Worm (Caenorhabditis elegans) whole organism, L4 larva: Measurements from ENCODE around the gene grl-18.
A peak's percentile ranks its signal among the peaks of the same experiment; 100 is the strongest.
"Not testable (repeated sequence)": the region's sequence is repeated elsewhere in the genome, so short reads cannot be mapped to it uniquely, and the experiment has no call there.

Source experiments
- F10B5.3 ChIP-seq: sonication (generic microtip); optimal IDR thresholded peaks from 2 replicates; lab custom pipeline; 2016; ENCODE audit warnings: mild to moderate bottlenecking, missing genetic modification characterization, missing compliant biosample characterization
- F44E2.7 ChIP-seq: fragments of 200-800 bp; sonication (Bioruptor generic); IDR thresholded peaks from 2 replicates; pipeline ENCODE4 v2.1.2; 2022; ENCODE audit warnings: missing genetic modification characterization, missing compliant biosample characterization
- F49E8.2 ChIP-seq: sonication (generic microtip); optimal IDR thresholded peaks from 2 replicates; lab custom pipeline; 2016; ENCODE audit warnings: missing compliant biosample characterization, mild to moderate bottlenecking, missing genetic modification characterization, borderline replicate concordance
- R02D3.7 ChIP-seq: fragments of 150-350 bp; sonication (generic microtip); optimal IDR thresholded peaks from 3 replicates; lab custom pipeline; 2014; ENCODE audit warnings: missing biosample characterization, missing genetic modification characterization
- ZK337.2 ChIP-seq: fragments of 200-800 bp; sonication (Bioruptor generic); IDR thresholded peaks from 2 replicates; pipeline ENCODE4 v1.3.6; 2022; ENCODE audit warnings: missing genetic modification reagents, missing genetic modification characterization, missing compliant biosample characterization
- ZK546.5 ChIP-seq, 2 experiments: sonication (generic microtip); optimal IDR thresholded peaks; 2 replicates each; lab custom pipeline; 2017; ENCODE audit warnings: missing biosample characterization in 2 of 2, missing genetic modification characterization in 2 of 2
- aha-1 ChIP-seq: fragments of 150-350 bp; peaks from one replicate; lab custom pipeline; 2014; ENCODE audit warnings: missing biosample characterization, missing genetic modification characterization
- ama-1 ChIP-seq: fragments of 150-350 bp; optimal IDR thresholded peaks from 2 replicates; lab custom pipeline; 2014; ENCODE audit warnings: inconsistent platforms, mixed read lengths
- arid-1 ChIP-seq: fragments of 200-800 bp; sonication (Bioruptor generic); conservative IDR thresholded peaks from 2 replicates; pipeline ENCODE4 v1.3.6; 2022; ENCODE audit warnings: missing genetic modification reagents, missing genetic modification characterization, missing compliant biosample characterization
- ceh-82 ChIP-seq: sonication (generic microtip); optimal IDR thresholded peaks from 2 replicates; lab custom pipeline; 2017; ENCODE audit warnings: missing biosample characterization, missing genetic modification characterization
- cey-2 ChIP-seq: sonication (generic microtip); optimal IDR thresholded peaks from 3 replicates; lab custom pipeline; 2017; ENCODE audit warnings: missing genetic modification characterization, mild to moderate bottlenecking, missing compliant biosample characterization, antibody characterized with exemption, borderline replicate concordance; ENCODE audit not compliant: insufficient read depth
- daf-12 ChIP-seq: fragments of 150-350 bp; optimal IDR thresholded peaks from 2 replicates; lab custom pipeline; 2014; ENCODE audit warnings: missing biosample characterization, missing genetic modification reagents, missing genetic modification characterization
- fkh-10 ChIP-seq: fragments of 150-350 bp; optimal IDR thresholded peaks from 2 replicates; lab custom pipeline; 2014; ENCODE audit warnings: missing biosample characterization, missing genetic modification reagents, missing genetic modification characterization
- hlh-30 ChIP-seq: sonication (generic microtip); optimal IDR thresholded peaks from 2 replicates; lab custom pipeline; 2017; ENCODE audit warnings: antibody characterized with exemption, mild to moderate bottlenecking, missing genetic modification characterization, missing compliant biosample characterization; ENCODE audit not compliant: insufficient read depth
- jun-1 ChIP-seq: fragments of 150-350 bp; optimal IDR thresholded peaks from 2 replicates; lab custom pipeline; 2014; ENCODE audit warnings: missing biosample characterization, missing genetic modification reagents, missing genetic modification characterization
- lin-1 ChIP-seq: fragments of 200-800 bp; sonication (Bioruptor generic); IDR thresholded peaks from 2 replicates; pipeline ENCODE4 v1.3.6; 2022; ENCODE audit warnings: missing genetic modification reagents, missing genetic modification characterization, missing compliant biosample characterization
- lin-15B ChIP-seq: fragments of 150-350 bp; sonication (generic microtip); optimal IDR thresholded peaks from 3 replicates; lab custom pipeline; 2014; ENCODE audit warnings: missing biosample characterization, missing genetic modification characterization
- lin-29 ChIP-seq: fragments of 200-800 bp; sonication (Bioruptor generic); IDR thresholded peaks from 2 replicates; pipeline ENCODE4 v1.3.6; 2022; ENCODE audit warnings: missing genetic modification reagents, missing genetic modification characterization, missing compliant biosample characterization
- lin-38 ChIP-seq: fragments of 200-800 bp; sonication (Bioruptor generic); IDR thresholded peaks from 2 replicates; pipeline ENCODE4 v1.3.6; 2022; ENCODE audit warnings: missing genetic modification reagents, missing genetic modification characterization, missing compliant biosample characterization
- lin-39 ChIP-seq: fragments of 150-350 bp; optimal IDR thresholded peaks from 2 replicates; lab custom pipeline; 2014; ENCODE audit warnings: missing biosample characterization, missing genetic modification reagents, missing genetic modification characterization
- mdt-29 ChIP-seq: fragments of 200-800 bp; sonication (Bioruptor generic); IDR thresholded peaks from 2 replicates; pipeline ENCODE4 v1.3.6; 2022; ENCODE audit warnings: missing genetic modification reagents, missing genetic modification characterization, missing compliant biosample characterization
- mes-2 ChIP-seq: sonication (generic microtip); optimal IDR thresholded peaks from 2 replicates; lab custom pipeline; 2016; ENCODE audit warnings: missing genotype, mild to moderate bottlenecking, missing genetic modification characterization, missing compliant biosample characterization; ENCODE audit not compliant: poor library complexity, severe bottlenecking
- nhr-11 ChIP-seq: fragments of 150-350 bp; optimal IDR thresholded peaks from 2 replicates; lab custom pipeline; 2014; ENCODE audit warnings: missing biosample characterization, missing genetic modification characterization
- nhr-77 ChIP-seq: fragments of 150-350 bp; optimal IDR thresholded peaks from 2 replicates; lab custom pipeline; 2014; ENCODE audit warnings: missing biosample characterization, missing genetic modification characterization
- pha-4 ChIP-seq, 2 experiments: fragments of 150-350 bp in 1 of 2; fragments of 200-800 bp in 1 of 2; sonication (Bioruptor generic) in 1 of 2; IDR thresholded peaks in 1 of 2; optimal IDR thresholded peaks in 1 of 2; 2 replicates each; pipeline versions ENCODE4 v1.3.6 to Lab custom; 2014 to 2022; ENCODE audit warnings: missing genetic modification characterization in 2 of 2, missing genetic modification reagents in 2 of 2, missing biosample characterization in 1 of 2, missing compliant biosample characterization in 1 of 2
- pqm-1 ChIP-seq: sonication (generic microtip); optimal IDR thresholded peaks from 2 replicates; lab custom pipeline; 2017; ENCODE audit warnings: missing biosample characterization, missing genetic modification characterization
- sdz-12 ChIP-seq: fragments of 200-800 bp; sonication (Bioruptor generic); optimal IDR thresholded peaks from 2 replicates; lab custom pipeline; 2018; ENCODE audit warnings: mild to moderate bottlenecking, missing genetic modification characterization, missing compliant biosample characterization
- set-16 ChIP-seq: fragments of 200-800 bp; sonication (Bioruptor generic); IDR thresholded peaks from 2 replicates; pipeline ENCODE4 v1.3.6; 2022; ENCODE audit warnings: missing genetic modification reagents, missing genetic modification characterization, missing compliant biosample characterization
- spr-1 ChIP-seq: sonication (generic microtip); optimal IDR thresholded peaks from 2 replicates; lab custom pipeline; 2016; ENCODE audit warnings: mild to moderate bottlenecking, missing genetic modification characterization, missing compliant biosample characterization
- spr-3 ChIP-seq: fragments of 200-800 bp; sonication (Bioruptor generic); optimal IDR thresholded peaks from 2 replicates; lab custom pipeline; 2018; ENCODE audit warnings: mild to moderate bottlenecking, missing genetic modification characterization, missing compliant biosample characterization
- unc-130 ChIP-seq: sonication (generic microtip); optimal IDR thresholded peaks from 2 replicates; lab custom pipeline; 2016; ENCODE audit warnings: missing genetic modification reagents, missing genetic modification characterization, missing compliant biosample characterization
- zag-1 ChIP-seq: fragments of 150-350 bp; optimal IDR thresholded peaks from 2 replicates; lab custom pipeline; 2014; ENCODE audit warnings: missing biosample characterization, missing genetic modification characterization
- zfp-2 ChIP-seq: sonication (generic microtip); optimal IDR thresholded peaks from 2 replicates; lab custom pipeline; 2016; ENCODE audit warnings: mild to moderate bottlenecking, missing genetic modification characterization, missing compliant biosample characterization
- zip-2 ChIP-seq: fragments of 150-350 bp; optimal IDR thresholded peaks from 2 replicates; lab custom pipeline; 2014; ENCODE audit warnings: missing biosample characterization, missing genetic modification characterization

The grl-18 gene

ce11 chrV:5487180-5487579 lies 1.5 kb downstream of the grl-18 start:
- TF ChIP-seq nhr-11 (tag; lab: Kevin White, UChicago) (no peak), aha-1 (tag; lab: Kevin White, UChicago) (peak; percentile 92)

ce11 chrV:5484866-5485265 lies 3.8 kb downstream of the grl-18 start, which contains the start of gene srg-65:
TSS of gene srg-65 (minus strand) at chrV:5484966.
- TF ChIP-seq ama-1, result no peak
- no peak for TF ChIP-seq ceh-82 (tag; lab: Kevin White, UChicago)
- no peak for TF ChIP-seq pqm-1 (tag; lab: Kevin White, UChicago)
- no peak for TF ChIP-seq F10B5.3 (tag; lab: Kevin White, UChicago)
- no peak for TF ChIP-seq R02D3.7
- no peak for TF ChIP-seq F44E2.7 (GFP tag; lab: Robert Waterston, UW)
- no peak for TF ChIP-seq lin-15B (tag; lab: Kevin White, UChicago)
- TF ChIP-seq unc-130, result no peak
- TF ChIP-seq nhr-77 (tag; lab: Kevin White, UChicago), result no peak
- no peak for TF ChIP-seq lin-39
- no peak for TF ChIP-seq lin-38 (GFP tag; lab: Robert Waterston, UW)
- no peak for TF ChIP-seq lin-1 (GFP tag; lab: Robert Waterston, UW)
- TF ChIP-seq zfp-2 (tag; lab: Kevin White, UChicago), result no peak
- TF ChIP-seq sdz-12, result no peak
- TF ChIP-seq zip-2 (tag; lab: Kevin White, UChicago), result no peak
- TF ChIP-seq, all 104 proteins: peak for 0

- TF ChIP-seq cey-2 (tag; lab: Kevin White, UChicago), result no peak
- TF ChIP-seq F49E8.2 (tag; lab: Kevin White, UChicago), result no peak
- no peak for TF ChIP-seq R02D3.7
- TF ChIP-seq pha-4 (GFP tag; IDR thresholded peaks at IDR 0.05; lab: Robert Waterston, UW), result no peak
- TF ChIP-seq pha-4 (tag; optimal IDR thresholded peaks at IDR 0.05; lab: Kevin White, UChicago), result no peak
- no peak for TF ChIP-seq set-16
- no peak for TF ChIP-seq jun-1 (tag; lab: Kevin White, UChicago)
- TF ChIP-seq mdt-29 (GFP tag; lab: Robert Waterston, UW), result no peak
- TF ChIP-seq ceh-82 (tag; lab: Kevin White, UChicago), result no peak
- TF ChIP-seq lin-29 (GFP tag; lab: Robert Waterston, UW), result no peak
- TF ChIP-seq fkh-10 (GFP tag; lab: Kevin White, UChicago), result no peak
- no peak for TF ChIP-seq daf-12 (tag; lab: Kevin White, UChicago)
Measured at ce11 chrV:5482315-5482714, 6.4 kb downstream of the grl-18 start, which contains the start of gene srg-66. TSS of gene srg-66 (minus strand) at chrV:5482415.

- TF ChIP-seq arid-1, result no peak
- TF ChIP-seq lin-39, result no peak
- TF ChIP-seq nhr-11 (tag; lab: Kevin White, UChicago), result no peak
- TF ChIP-seq sdz-12, result no peak
- no peak for TF ChIP-seq ZK546.5 (tag; optimal IDR thresholded peaks at IDR 0.05; lab: Kevin White, UChicago)
- TF ChIP-seq lin-38 (GFP tag; lab: Robert Waterston, UW), result no peak; the same call in 1 of the 2 replicates
Measured at ce11 chrV:5477719-5478118, 10.9 kb downstream of the grl-18 start.

- not testable (repeated sequence) for TF ChIP-seq mes-2; spr-1 (tag; lab: Kevin White, UChicago); ZK337.2
- TF ChIP-seq, all 104 proteins: peak for 0; not testable (repeated sequence) for 104
Measured at ce11 chrV:5470930-5471329, 17.7 kb downstream of the grl-18 start, which contains the start of gene ZC317.7. TSS of gene ZC317.7 (minus strand) at chrV:5471030.

- not testable (repeated sequence) for TF ChIP-seq zag-1 (tag; lab: Kevin White, UChicago); spr-3 (GFP tag; lab: Kevin White, UChicago); hlh-30
Measured at ce11 chrV:5468489-5468888, 20.2 kb downstream of the grl-18 start, which contains the start of gene ZC317.6. TSS of gene ZC317.6 (minus strand) at chrV:5468589.
